Fruit fly (Drosophila melanogaster): Measurements from ENCODE around the gene CG9016.

The CG9016 gene

DNA sequence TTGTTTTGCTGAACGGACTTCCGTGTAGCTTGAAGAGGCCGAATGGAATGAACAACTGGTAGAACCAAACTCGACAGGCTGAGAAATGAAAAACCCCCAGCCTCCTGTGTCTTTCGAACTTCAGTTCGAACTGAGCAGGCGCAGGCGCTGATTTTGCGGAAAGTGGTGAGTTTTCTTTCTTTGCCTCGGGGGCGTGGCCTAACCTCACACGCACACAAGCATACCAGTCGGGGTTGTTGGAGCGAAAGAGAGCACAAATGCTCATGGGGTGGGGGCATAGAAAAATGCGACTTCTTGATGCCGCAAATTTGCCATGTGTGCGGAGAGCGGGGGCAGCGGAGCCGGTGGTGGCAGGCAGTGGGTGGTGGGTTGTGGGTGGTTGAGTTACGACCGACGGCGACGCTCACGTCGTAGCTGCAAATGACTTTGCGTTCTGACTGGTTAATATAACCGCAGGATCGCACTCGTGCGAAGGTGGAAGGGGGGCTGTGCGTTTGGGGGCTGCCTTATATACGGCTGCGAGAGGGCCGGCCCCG, at the start of gene CG9016:
TSS of gene CG9016 (minus strand) at position 51 of the 536 bp plus-strand sequence.
- no peak for TF ChIP-seq CG8478 (optimal IDR thresholded peaks at IDR 0.05)
- no peak for TF ChIP-seq CTCF (optimal IDR thresholded peaks at IDR 0.05)

DNA sequence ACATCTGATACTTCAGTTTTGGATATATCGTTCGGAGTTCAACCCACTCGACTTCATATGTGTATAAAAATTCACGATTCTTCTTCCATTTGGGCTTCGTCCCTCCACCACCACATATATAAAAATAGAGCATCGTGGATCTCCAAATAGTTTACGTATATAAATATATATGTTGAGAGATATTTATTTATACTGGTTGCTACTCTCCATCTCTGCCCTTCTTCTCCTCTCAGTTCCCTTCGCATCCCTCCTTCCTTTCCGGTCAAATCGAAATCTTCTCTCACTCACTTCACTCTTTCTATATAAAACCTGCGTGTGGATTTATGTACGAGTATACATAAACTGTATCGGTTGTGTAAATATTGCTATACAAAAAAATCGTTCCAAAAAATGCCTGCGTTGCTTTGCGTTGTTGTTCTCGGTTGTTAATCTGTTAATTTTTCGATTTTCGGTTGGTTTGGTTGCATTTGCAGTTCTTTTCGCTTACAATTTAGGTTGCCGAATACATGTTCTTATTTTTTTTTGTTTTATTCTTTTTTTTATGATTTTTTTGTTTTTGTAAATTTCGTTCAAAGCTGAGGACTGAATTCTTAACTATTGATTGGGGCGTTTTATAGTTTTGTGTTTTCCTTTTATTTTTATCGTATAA, 49.3 kb upstream of the CG9016 start:
- TF ChIP-seq CTCF (optimal IDR thresholded peaks at IDR 0.05), result no peak
- no peak for TF ChIP-seq CG8478 (optimal IDR thresholded peaks at IDR 0.05)

DNA sequence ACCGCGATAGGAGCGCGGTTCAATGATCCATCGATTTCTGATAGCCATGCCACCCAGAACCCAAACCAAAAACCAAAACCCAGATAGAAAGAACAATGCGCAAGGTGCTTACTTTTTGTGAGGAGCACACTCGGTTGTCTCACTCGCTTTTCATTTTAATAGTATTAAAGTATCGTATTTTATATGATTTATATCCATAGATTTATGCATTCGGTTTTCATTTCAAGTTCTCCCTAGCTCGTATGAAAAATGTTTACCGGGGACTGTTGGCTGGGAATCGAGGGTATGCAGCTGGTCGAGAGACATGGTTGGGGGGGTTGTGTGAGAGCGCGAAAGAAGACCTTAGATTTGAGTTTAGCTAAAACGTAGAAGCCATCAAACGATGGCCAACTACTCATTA, 48.6 kb upstream of the CG9016 start:
- TF ChIP-seq CG8478 (optimal IDR thresholded peaks at IDR 0.05), result no peak
- TF ChIP-seq CTCF (optimal IDR thresholded peaks at IDR 0.05), result no peak

DNA sequence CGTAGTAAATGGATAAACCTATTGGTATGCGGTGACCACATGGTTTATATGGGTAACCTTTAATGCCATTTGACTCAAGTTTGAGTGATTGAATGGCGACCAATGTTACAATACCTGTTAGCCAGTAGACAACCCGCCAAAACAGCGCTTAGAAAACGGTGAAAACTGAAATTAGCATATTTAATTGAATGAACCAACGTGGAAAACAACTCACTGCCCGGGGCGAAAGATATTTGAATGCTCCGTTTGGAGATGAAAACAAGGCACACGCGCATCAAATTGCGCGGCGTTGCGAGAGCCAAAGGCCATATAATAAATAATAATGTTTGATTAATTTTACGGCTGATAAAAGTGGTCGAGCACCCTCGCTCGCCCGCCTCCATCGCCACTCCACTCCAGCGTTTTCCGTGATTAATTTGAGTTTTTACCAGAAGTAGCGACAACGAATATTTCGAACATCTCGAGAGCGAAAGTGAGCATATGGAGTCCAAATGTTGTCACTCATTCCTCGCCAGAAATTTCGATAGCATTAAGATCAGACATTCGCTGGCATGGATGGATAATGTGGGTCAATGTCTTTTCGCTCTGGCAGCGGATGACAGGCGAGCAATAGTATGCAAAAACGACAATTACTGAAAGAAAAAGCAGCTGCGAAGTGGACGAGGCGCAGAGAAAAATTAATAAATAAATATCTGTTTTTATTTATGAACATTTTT, 47.8 kb upstream of the CG9016 start:
- TF ChIP-seq CG8478 (optimal IDR thresholded peaks at IDR 0.05) (no peak), CTCF (optimal IDR thresholded peaks at IDR 0.05) (no peak)

DNA sequence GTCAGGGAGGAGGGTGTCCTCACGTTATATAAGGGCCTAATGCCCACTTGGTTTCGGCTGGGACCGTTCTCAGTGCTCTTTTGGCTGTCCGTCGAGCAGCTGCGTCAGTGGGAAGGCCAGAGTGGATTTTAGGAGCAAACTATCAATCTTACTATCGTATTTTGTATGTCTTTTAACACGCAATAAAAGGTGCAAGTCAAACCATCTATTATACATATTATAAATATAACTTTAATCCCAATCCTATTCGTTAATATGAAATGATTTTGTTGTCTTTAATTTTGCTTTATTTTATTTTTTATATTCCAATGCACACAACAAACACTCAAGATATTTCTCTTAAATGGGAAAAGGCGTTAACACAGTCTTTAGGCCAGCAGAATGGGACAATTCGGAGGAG, 46.1 kb upstream of the CG9016 start, which contains the start of gene Ucp4B:
TSS of gene Ucp4B (plus strand) at position 301 of the 400 bp plus-strand sequence.
- no peak for TF ChIP-seq CG8478 (optimal IDR thresholded peaks at IDR 0.05)
- TF ChIP-seq CTCF (optimal IDR thresholded peaks at IDR 0.05), result no peak

DNA sequence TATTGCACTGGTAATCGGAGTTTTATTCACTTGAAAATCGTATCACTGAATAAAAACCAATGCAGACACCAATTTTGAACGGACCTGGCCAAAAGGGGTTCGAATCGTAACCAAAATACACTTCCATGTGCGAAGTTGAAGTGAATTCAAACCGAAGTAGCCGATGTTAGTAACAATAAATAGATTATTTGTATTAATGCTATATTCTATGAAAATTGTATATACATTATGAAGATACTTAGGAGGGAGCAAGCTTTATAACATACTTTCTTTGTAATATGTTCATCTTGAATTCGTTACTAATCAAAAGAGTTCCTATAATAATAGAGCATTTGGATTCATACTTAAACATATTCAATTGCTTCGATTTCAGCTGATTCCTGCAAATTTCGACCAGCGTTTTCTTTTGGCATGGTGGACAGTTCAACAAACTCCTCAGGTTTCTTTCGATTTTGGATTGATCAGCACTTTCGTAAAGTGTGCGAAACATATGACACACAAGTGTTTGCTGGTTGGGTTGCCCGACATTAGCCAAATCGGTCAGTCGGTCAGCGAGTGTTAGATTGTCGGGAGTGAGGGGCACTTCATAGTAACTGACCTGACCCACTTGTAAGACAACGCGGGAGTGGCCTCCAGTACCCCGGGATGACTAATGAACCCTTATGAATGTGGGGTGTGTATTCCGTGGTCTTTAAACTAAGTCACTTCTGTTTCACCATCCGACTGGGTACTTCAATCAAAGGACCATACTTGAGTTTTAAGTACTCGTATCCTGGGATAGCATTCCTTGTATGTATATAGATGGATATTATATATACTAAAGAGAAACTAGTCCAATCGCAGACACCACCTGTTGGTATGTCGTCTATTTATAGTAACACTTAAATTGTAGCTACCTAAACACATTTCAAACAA, 44.5 kb upstream of the CG9016 start, which contains the start of the genes CG13992 and Ucp4C:
TSS of gene CG13992 (minus strand) at position 51 of the 915 bp plus-strand sequence.
TSS of gene Ucp4C (plus strand) at position 865 of the 915 bp plus-strand sequence.
- TF ChIP-seq CG8478 (optimal IDR thresholded peaks at IDR 0.05) (no peak), CTCF (optimal IDR thresholded peaks at IDR 0.05) (no peak)

DNA sequence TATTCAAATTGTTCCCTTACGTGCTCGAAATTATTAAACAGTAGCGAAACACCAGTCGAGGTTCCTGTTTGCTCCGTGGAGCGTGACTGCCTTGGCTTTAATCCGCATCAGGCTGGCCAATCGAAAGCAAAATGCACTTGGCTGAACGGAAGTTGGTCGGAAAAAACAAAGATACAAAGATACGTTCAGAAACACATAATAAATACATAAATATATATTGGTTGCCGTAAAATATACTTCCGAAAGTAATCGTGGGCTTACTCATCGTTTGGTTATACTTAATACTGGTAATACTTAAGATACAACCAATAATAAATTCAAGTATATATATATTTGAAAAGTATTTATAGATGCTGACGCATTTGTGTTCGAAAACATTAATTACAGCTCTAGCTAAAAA, 41.4 kb upstream of the CG9016 start, which contains the start of gene psd:
TSS of gene psd (minus strand) at position 101 of the 400 bp plus-strand sequence.
- TF ChIP-seq CTCF (optimal IDR thresholded peaks at IDR 0.05), result no peak
- TF ChIP-seq CG8478 (optimal IDR thresholded peaks at IDR 0.05), result no peak

DNA sequence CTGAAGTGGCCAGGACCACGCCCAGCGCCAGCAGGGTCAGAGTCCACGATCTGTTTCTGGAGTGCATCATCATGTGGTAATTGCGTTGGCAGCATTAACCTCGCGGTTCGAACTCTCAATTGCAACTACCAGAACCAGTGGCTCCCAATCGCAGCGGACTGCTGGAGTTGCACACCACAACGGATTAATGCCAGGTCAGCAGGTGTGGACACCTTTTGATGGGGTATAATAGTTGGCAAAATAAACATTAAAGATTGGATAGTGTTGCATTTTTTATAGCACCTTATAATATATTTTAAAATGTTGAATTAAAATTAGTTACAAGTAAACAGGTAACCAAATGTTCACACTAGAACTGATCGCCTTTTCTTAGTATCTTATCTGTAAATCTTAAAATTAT, 40.8 kb upstream of the CG9016 start:
- TF ChIP-seq CG8478 (optimal IDR thresholded peaks at IDR 0.05) (no peak), CTCF (optimal IDR thresholded peaks at IDR 0.05) (no peak)

DNA sequence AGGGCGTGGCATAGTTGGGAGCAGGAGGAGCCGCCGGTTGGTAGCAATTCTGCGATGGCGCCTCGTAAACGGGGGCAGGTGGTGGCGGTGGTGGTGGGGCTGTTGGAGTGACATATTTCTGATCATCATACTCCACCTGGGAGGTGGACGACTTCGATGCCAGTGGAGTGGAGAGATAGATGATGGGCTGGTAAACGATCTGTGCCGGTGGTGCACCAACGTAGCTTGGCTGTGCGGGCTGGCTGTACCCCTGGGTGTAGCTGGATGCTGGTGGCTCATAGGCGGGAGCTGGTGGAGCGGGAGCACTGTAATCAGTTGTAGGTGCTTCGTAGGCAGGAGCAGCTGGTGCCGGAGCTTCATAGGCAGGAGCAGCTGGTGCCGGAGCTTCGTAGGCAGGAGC, 39.8 kb upstream of the CG9016 start:
- TF ChIP-seq CG8478 (optimal IDR thresholded peaks at IDR 0.05) (no peak), CTCF (optimal IDR thresholded peaks at IDR 0.05) (no peak)

DNA sequence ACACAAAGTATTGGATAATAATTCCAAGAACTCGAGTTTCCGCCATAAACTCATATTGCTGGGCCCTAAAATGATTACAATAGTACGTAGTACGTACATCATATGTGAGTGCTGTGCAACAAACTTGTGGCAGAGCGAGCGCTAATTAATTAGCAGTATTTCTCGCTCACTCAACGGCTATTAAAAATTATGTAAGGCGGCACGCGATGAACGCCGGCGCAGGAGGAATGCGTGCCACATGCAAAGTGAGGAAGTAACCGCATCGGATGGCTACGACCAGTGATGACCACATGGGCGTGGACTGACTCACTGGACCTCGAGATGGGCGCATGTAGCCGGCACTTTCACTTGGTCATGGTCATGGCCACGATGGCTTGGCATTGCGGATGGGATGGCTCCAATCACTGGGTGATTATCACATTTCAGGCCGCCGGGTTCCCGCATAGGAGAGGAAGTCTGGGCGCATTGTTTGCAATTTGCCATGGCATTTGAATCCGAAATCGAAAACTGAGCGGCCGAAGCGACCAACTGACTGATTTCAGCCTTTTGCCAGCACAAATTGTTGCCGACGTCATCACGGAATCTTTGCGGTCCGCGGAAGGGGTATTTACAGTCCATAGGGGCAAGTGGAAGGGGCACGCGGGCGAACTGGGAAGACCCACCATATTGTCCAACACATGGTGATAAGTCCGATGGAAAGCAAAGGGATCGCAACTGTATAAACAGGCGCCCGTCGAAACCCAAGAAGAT, 37.9 kb upstream of the CG9016 start:
- TF ChIP-seq CG8478 (optimal IDR thresholded peaks at IDR 0.05), result no peak
- TF ChIP-seq CTCF (optimal IDR thresholded peaks at IDR 0.05), result no peak

DNA sequence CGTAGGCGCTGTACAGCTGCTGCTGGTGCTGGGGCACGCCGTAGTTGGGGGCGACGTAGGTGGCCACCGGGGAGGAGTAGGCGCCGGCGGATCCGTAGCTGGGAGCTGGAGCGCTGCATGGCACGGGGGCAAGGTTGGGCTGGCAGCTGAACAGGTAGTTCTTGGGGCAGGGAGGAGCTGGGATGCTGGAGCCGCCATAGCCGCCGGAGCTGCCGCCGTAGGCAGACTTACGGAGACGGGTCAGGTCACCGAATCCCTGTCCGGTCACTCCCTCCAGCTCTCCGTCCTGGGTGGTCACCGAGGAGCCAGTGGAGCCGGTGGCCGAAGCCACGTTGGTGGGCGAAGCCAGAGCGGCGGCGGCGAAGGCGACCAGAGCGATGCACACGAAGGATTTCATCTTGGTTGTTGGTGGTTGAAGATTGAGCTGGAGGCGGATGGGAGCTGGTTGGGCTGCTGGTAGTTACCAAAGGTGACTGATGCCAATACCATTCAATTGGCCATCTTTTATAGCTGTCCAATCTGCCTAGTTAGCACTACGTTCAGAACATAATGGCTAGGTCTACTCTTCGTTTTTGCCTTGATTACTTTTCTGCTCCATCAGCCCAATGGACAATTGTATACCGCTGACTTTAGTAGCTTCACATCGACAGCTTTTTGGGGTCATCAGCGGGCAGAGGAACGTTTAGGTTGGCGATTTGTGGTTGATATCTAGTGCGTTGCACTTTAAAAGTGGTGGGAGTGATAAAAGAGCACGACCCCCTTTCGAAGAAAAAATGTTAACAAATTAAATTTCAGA, 36.6 kb upstream of the CG9016 start, which contains the start of gene Vm26Aa:
TSS of gene Vm26Aa (minus strand) at position 478 of the 796 bp plus-strand sequence.
- TF ChIP-seq CTCF (optimal IDR thresholded peaks at IDR 0.05), result no peak

DNA sequence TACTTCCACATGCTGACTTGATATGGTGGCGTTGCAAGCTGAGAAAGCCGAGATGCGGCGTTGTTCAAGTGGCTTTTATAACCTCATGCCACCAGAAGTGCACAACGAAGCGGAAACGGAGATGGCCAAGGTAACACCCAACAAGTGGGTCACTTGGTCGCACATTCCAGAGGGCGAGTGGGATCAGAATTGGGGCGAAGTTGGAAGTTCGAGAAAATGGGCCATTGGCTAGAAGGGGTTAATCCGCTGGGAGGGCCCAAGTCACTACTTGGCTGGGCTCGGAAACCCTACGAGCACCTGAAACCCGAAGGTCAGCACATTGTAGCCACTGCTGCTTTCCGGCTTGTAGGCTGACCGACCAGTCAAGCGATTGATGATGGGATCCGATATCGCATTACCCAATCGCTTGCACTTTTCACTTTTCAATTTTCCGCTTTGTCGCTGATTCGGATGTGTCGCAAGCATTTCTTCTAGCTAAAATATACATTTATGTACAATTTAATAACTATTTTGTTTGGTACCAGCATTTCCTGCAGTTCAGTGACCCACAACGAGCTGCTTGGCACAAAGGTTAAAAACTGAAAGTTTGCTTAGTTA, 35.2 kb upstream of the CG9016 start, which contains the start of gene Vm26Ac:
TSS of gene Vm26Ac (minus strand) at position 51 of the 597 bp plus-strand sequence.
- TF ChIP-seq CG8478 (optimal IDR thresholded peaks at IDR 0.05) (no peak), CTCF (optimal IDR thresholded peaks at IDR 0.05) (no peak)

DNA sequence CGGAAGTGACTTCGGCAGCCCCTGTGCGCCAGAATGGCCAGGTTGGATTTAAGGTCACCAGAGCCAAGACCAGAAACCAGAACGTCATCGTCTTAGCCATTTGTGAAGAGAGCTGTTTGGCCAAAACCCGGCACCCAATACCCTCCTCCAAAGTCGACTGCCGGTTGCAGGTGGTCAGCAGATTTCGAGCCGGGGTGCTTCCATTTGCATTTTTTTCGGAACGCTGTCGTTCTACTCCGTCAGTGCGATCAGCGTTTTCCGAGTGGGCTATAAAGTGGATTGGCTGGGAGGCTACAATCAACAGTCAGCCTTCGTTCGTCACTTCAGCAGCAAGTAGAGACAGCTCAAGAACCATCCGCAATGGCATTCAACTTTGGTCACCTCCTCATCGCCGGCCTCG, 33.3 kb upstream of the CG9016 start, which contains the start of the genes CG13998 and Vm26Ab:
TSS of gene CG13998 (minus strand) at position 114 of the 400 bp plus-strand sequence.
TSS of gene Vm26Ab (plus strand) at position 299 of the 400 bp plus-strand sequence.
- TF ChIP-seq CTCF (optimal IDR thresholded peaks at IDR 0.05) (no peak), CG8478 (optimal IDR thresholded peaks at IDR 0.05) (no peak)

Data from S2 (cell line).